Worm (Caenorhabditis elegans) whole organism, L3 larva: ENCODE measurements around the gene parp-2.

Source experiments
- ZK546.5 ChIP-seq: sonication (generic microtip); optimal IDR thresholded peaks from 2 replicates; lab custom pipeline; 2017; ENCODE audit warnings: missing biosample characterization, missing genetic modification characterization
- aly-2 ChIP-seq: fragments of 150-350 bp; optimal IDR thresholded peaks from 2 replicates; lab custom pipeline; 2014; ENCODE audit warnings: missing biosample characterization, missing genetic modification characterization
- ceh-16 ChIP-seq: sonication (generic microtip); optimal IDR thresholded peaks from 2 replicates; lab custom pipeline; 2017; ENCODE audit warnings: missing biosample characterization, missing genetic modification characterization
- ceh-28 ChIP-seq: fragments of 150-350 bp; optimal IDR thresholded peaks from 2 replicates; lab custom pipeline; 2014; ENCODE audit warnings: missing biosample characterization, missing genetic modification reagents, missing genetic modification characterization
- ceh-82 ChIP-seq: fragments of 150-350 bp; optimal IDR thresholded peaks from 2 replicates; lab custom pipeline; 2014; ENCODE audit warnings: missing biosample characterization, missing genetic modification characterization
- ceh-9 ChIP-seq: sonication (generic microtip); optimal IDR thresholded peaks from 2 replicates; lab custom pipeline; 2018; ENCODE audit warnings: missing biosample characterization, missing genetic modification characterization
- egl-27 ChIP-seq: sonication (generic microtip); optimal IDR thresholded peaks from 4 replicates; lab custom pipeline; 2017; ENCODE audit warnings: missing biosample characterization, missing genetic modification reagents, missing genetic modification characterization
- egl-5 ChIP-seq: fragments of 150-350 bp; optimal IDR thresholded peaks from 2 replicates; lab custom pipeline; 2017; ENCODE audit warnings: missing biosample characterization, missing genetic modification reagents, missing genetic modification characterization, inconsistent platforms
- elt-2 ChIP-seq: sonication (generic microtip); optimal IDR thresholded peaks from 2 replicates; lab custom pipeline; 2016; ENCODE audit warnings: missing genetic modification reagents, mild to moderate bottlenecking, missing genetic modification characterization, missing compliant biosample characterization
- elt-3 ChIP-seq, 3 experiments: fragments of 150-350 bp in 1 of 3; sonication (generic microtip) in 2 of 3; optimal IDR thresholded peaks; 2 replicates in 2 of 3; 4 replicates in 1 of 3; lab custom pipeline; 2014 to 2017; ENCODE audit warnings: missing biosample characterization in 3 of 3, missing genetic modification characterization in 3 of 3
- fkh-10 ChIP-seq: sonication (generic microtip); optimal IDR thresholded peaks from 2 replicates; lab custom pipeline; 2017; ENCODE audit warnings: missing biosample characterization, missing genetic modification reagents, missing genetic modification characterization
- fkh-2 ChIP-seq: fragments of 150-350 bp; optimal IDR thresholded peaks from 2 replicates; lab custom pipeline; 2014; ENCODE audit warnings: missing biosample characterization, missing genetic modification reagents, missing genetic modification characterization
- hmg-11 ChIP-seq: sonication (generic microtip); optimal IDR thresholded peaks from 2 replicates; lab custom pipeline; 2016; ENCODE audit warnings: missing genetic modification characterization, missing compliant biosample characterization
- jun-1 ChIP-seq: fragments of 150-350 bp; optimal IDR thresholded peaks from 2 replicates; lab custom pipeline; 2014; ENCODE audit warnings: missing biosample characterization, missing genetic modification reagents, missing genetic modification characterization
- lin-39 ChIP-seq: fragments of 150-350 bp; optimal IDR thresholded peaks from 2 replicates; lab custom pipeline; 2018; ENCODE audit warnings: missing biosample characterization, missing genetic modification reagents, missing genetic modification characterization
- mdl-1 ChIP-seq: fragments of 150-350 bp; optimal IDR thresholded peaks from 2 replicates; lab custom pipeline; 2014; ENCODE audit warnings: missing biosample characterization, missing genetic modification characterization
- nfya-1 ChIP-seq: sonication (generic microtip); optimal IDR thresholded peaks from 2 replicates; lab custom pipeline; 2017; ENCODE audit warnings: missing genetic modification characterization, mild to moderate bottlenecking, missing compliant biosample characterization, antibody characterized with exemption, moderate library complexity; ENCODE audit not compliant: insufficient read depth
- nhr-11 ChIP-seq: fragments of 150-350 bp; optimal IDR thresholded peaks from 2 replicates; lab custom pipeline; 2014; ENCODE audit warnings: missing biosample characterization, missing genetic modification characterization
- nhr-12 ChIP-seq: fragments of 150-350 bp; optimal IDR thresholded peaks from 2 replicates; lab custom pipeline; 2014; ENCODE audit warnings: missing biosample characterization, missing genetic modification characterization
- nhr-23 ChIP-seq: fragments of 150-350 bp; optimal IDR thresholded peaks from 2 replicates; lab custom pipeline; 2014; ENCODE audit warnings: missing biosample characterization, missing genetic modification reagents, missing genetic modification characterization
- nhr-25 ChIP-seq: sonication (generic microtip); optimal IDR thresholded peaks from 2 replicates; lab custom pipeline; 2017; ENCODE audit warnings: missing biosample characterization, missing genetic modification characterization
- nhr-43 ChIP-seq: sonication (generic microtip); optimal IDR thresholded peaks from 2 replicates; lab custom pipeline; 2016; ENCODE audit warnings: mild to moderate bottlenecking, missing genetic modification characterization, missing compliant biosample characterization; ENCODE audit not compliant: poor library complexity, severe bottlenecking
- nhr-67 ChIP-seq: fragments of 150-350 bp; optimal IDR thresholded peaks from 2 replicates; lab custom pipeline; 2014; ENCODE audit warnings: missing biosample characterization, missing genetic modification characterization
- pha-4 ChIP-seq: fragments of 150-350 bp; optimal IDR thresholded peaks from 2 replicates; lab custom pipeline; 2014; ENCODE audit warnings: missing biosample characterization, missing genetic modification reagents, missing genetic modification characterization
- sea-2 ChIP-seq: fragments of 150-350 bp; sonication (generic microtip); optimal IDR thresholded peaks from 4 replicates; lab custom pipeline; 2014; ENCODE audit warnings: missing biosample characterization, missing genetic modification reagents, missing genetic modification characterization
- skn-1 ChIP-seq: fragments of 150-350 bp; optimal IDR thresholded peaks from 2 replicates; lab custom pipeline; 2014; ENCODE audit warnings: missing biosample characterization, missing genetic modification characterization
- snpc-4 ChIP-seq: fragments of 150-350 bp; optimal IDR thresholded peaks from 2 replicates; lab custom pipeline; 2014; ENCODE audit warnings: missing biosample characterization, missing genetic modification characterization
- unc-39 ChIP-seq: sonication (generic microtip); optimal IDR thresholded peaks from 4 replicates; lab custom pipeline; 2017; ENCODE audit warnings: missing biosample characterization, missing genetic modification characterization
- zag-1 ChIP-seq: fragments of 150-350 bp; optimal IDR thresholded peaks from 2 replicates; lab custom pipeline; 2014; ENCODE audit warnings: missing biosample characterization, missing genetic modification characterization
- ztf-4 ChIP-seq: fragments of 150-350 bp; optimal IDR thresholded peaks from 2 replicates; lab custom pipeline; 2014; ENCODE audit warnings: missing biosample characterization, missing genetic modification characterization

Gene parp-2

ce11 chrII:9573412-9573811 lies 19.4 kb upstream of the parp-2 start:
- TF ChIP-seq nhr-23 (tag; lab: Kevin White, UChicago) (peak; percentile 54), nhr-43 (tag; lab: Kevin White, UChicago) (no peak)

DNA sequence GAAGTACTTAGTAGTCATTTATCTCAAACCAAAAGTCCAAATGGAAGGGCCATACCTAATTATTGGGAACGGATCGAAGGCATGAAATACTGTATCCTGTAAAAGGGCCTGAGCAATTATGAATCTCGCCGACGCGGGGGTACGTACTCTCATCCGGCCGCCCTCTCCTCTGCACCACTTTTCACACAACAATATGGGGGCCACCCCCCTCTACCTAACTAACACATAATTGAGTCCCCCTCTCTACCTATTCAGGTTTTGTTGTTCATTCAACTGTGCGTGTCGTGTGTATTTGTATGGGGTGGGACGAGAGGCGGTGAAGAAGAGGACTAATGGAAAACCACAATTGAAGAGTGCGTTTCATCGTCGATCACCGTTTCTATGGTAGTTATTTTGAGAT lies 18.4 kb upstream of the parp-2 start:
- TF ChIP-seq jun-1 (no peak), elt-3 (tag; optimal IDR thresholded peaks at IDR 0.05; lab: Kevin White, UChicago) (no peak), nfya-1 (tag; lab: Kevin White, UChicago) (no peak), ZK546.5 (tag; lab: Kevin White, UChicago) (no peak), egl-27 (tag; lab: Kevin White, UChicago) (no peak), ceh-9 (tag; lab: Kevin White, UChicago) (no peak), ztf-4 (tag; lab: Kevin White, UChicago) (no peak), snpc-4 (tag; lab: Kevin White, UChicago) (no peak), fkh-2 (no peak), zag-1 (no peak), nhr-12 (no peak), ceh-82 (tag; lab: Kevin White, UChicago) (no peak), unc-39 (tag; lab: Kevin White, UChicago) (no peak), skn-1 (tag; lab: Kevin White, UChicago) (no peak), fkh-10 (GFP tag; lab: Kevin White, UChicago) (no peak), hmg-11 (tag; lab: Kevin White, UChicago) (no peak), egl-5 (tag; lab: Kevin White, UChicago) (no peak)

DNA sequence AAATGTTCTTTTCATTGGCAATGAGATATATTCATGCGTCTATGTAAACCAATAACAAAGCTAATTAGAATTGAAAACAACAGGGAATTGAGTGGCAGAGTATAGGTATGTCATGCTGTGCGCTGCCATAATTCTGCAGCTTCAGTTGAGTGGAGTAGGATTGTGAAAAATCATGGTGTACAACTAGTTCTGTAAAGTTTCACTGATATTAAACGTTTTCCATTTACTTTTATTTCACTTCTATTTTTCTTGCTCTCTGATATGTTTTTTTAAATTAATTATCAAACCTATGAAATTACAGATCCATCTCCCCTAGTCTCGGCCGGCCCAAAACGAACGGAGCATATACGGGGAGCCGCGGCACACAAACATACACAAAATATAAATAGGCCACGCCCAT lies 17.2 kb upstream of the parp-2 start, which contains the start of gene exc-7:
exc-7 (plus strand) TSS at position 301 of the 400 bp plus-strand sequence.
- TF ChIP-seq sea-2 (GFP tag; lab: Kevin White, UChicago) (no peak), elt-3 (tag; optimal IDR thresholded peaks at IDR 0.05; lab: Kevin White, UChicago) (no peak), lin-39 (tag; lab: Kevin White, UChicago) (no peak), nhr-67 (tag; lab: Kevin White, UChicago) (no peak), egl-27 (tag; lab: Kevin White, UChicago) (no peak), fkh-2 (no peak)

ce11 chrII:9576707-9577106 lies 16.1 kb upstream of the parp-2 start:
- TF ChIP-seq sea-2 (GFP tag; lab: Kevin White, UChicago) (no peak), lin-39 (tag; lab: Kevin White, UChicago) (peak; percentile 64)

DNA sequence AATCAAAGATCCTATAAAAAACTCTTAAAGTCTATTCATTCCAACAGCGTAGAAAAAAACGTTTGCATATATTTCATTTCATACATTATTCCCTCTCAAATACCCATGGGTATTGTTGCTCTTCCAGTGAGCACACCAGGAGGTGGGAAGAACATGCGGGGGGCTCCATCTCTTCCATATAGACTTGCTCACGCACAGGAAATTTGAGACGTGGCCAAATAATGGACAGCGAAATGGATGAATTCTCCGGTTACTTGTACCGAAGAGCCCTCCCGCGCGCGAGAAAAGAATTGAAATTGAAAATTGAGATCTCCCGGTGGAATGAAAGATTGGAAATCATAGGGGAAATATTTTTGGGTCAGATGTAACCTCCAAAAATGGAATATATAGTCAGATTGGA lies 15.2 kb upstream of the parp-2 start:
- TF ChIP-seq fkh-10 (GFP tag; lab: Kevin White, UChicago) (no peak), pha-4 (tag; lab: Kevin White, UChicago) (peak; percentile 2)

DNA sequence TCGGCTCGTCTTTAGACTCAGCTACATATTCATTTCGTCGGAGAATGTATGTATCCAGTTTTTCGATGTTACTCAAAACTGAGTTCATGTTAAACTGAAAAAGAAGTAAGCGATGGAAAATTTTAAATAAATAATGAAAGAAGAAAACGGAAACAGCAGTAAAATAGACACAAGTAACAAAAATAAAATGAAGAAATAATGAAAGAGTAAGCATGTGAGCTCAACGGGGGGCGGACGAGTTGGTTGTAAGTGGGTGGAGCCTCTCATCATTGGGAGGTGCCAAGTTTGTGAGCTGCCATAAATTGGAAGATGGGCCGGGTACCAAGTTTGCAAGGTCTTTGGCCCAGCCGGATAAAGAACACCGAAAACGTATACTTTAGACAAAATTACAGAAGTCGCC lies 9.4 kb upstream of the parp-2 start, which contains the start of gene wee-1.1:
wee-1.1 (minus strand) TSS at position 101 of the 400 bp plus-strand sequence.
- no peak for TF ChIP-seq sea-2 (GFP tag; lab: Kevin White, UChicago)
- no peak for TF ChIP-seq fkh-2
- no peak for TF ChIP-seq aly-2 (tag; lab: Kevin White, UChicago)
- no peak for TF ChIP-seq zag-1
- no peak for TF ChIP-seq nhr-12
- no peak for TF ChIP-seq ceh-9 (tag; lab: Kevin White, UChicago)
- no peak for TF ChIP-seq ceh-16

- TF ChIP-seq nhr-23 (tag; lab: Kevin White, UChicago) (peak; percentile 57), ztf-4 (tag; lab: Kevin White, UChicago) (no peak), elt-3 (tag; optimal IDR thresholded peaks at IDR 0.05; lab: Kevin White, UChicago) (peak in 1 of 3 experiments; percentile 49), nhr-25 (tag; lab: Kevin White, UChicago) (peak; percentile 7), elt-2 (tag; lab: Kevin White, UChicago) (peak; percentile 66), nhr-11 (tag; lab: Kevin White, UChicago) (peak; percentile 31), mdl-1 (tag; lab: Kevin White, UChicago) (no peak), ceh-28 (tag; lab: Kevin White, UChicago) (peak; percentile 64)
These were observed 6.1 kb upstream of the parp-2 start, which contains the start of gene ugt-58 for ce11 chrII:9586734-9587209. Gene ugt-58 (minus strand): TSS chrII:9586784.
